Fruit fly (Drosophila melanogaster) whole organism, wandering third instar larva: ENCODE data around the gene CG6310.
A peak's percentile ranks its signal among the peaks of the same experiment; 100 is the strongest.

Experiments used
- CG9705 ChIP-seq: fragments of 200-800 bp; sonication (Bioruptor generic); optimal IDR thresholded peaks from 2 replicates; lab custom pipeline; 2018; ENCODE audit warnings: missing biosample characterization, mild to moderate bottlenecking, missing genetic modification characterization
- Dfd ChIP-seq: fragments of >200 bp; optimal IDR thresholded peaks from 2 replicates; lab custom pipeline; 2017; ENCODE audit warnings: missing biosample characterization, missing genetic modification characterization
- Dif ChIP-seq: fragments of 200-275, 200-300 bp; sonication (Bioruptor generic); optimal IDR thresholded peaks from 2 replicates; lab custom pipeline; 2018; ENCODE audit warnings: missing biosample characterization, missing genetic modification characterization; ENCODE audit not compliant: partially characterized antibody
- GATAd ChIP-seq: sonication (Bioruptor generic); optimal IDR thresholded peaks from 2 replicates; lab custom pipeline; 2016; ENCODE audit warnings: missing biosample characterization, missing genetic modification characterization
- HLH106 ChIP-seq: fragments of 200-800 bp; optimal IDR thresholded peaks from 3 replicates; lab custom pipeline; 2019; ENCODE audit warnings: missing biosample characterization, mild to moderate bottlenecking, missing genetic modification characterization, moderate library complexity
- Hnf4 ChIP-seq: fragments of 200-800 bp; sonication (Bioruptor generic); optimal IDR thresholded peaks from 2 replicates; lab custom pipeline; 2016; ENCODE audit warnings: missing biosample characterization, mild to moderate bottlenecking, missing genetic modification characterization
- Hr78 ChIP-seq: fragments of >200 bp; optimal IDR thresholded peaks from 2 replicates; lab custom pipeline; 2017; ENCODE audit warnings: missing biosample characterization, missing genetic modification characterization
- Hr83 ChIP-seq: fragments of 200-300 bp; sonication (Bioruptor generic); optimal IDR thresholded peaks from 2 replicates; lab custom pipeline; 2016; ENCODE audit warnings: missing biosample characterization, mild to moderate bottlenecking, missing genetic modification characterization, moderate library complexity; ENCODE audit not compliant: poor library complexity, severe bottlenecking
- Jra ChIP-seq: sonication (Bioruptor generic); optimal IDR thresholded peaks from 2 replicates; lab custom pipeline; 2016; ENCODE audit warnings: missing biosample characterization, missing genetic modification characterization
- Mio ChIP-seq: sonication (Bioruptor generic); optimal IDR thresholded peaks from 2 replicates; lab custom pipeline; 2016; ENCODE audit warnings: missing biosample characterization, missing genetic modification characterization
- N ChIP-seq: fragments of >200 bp; optimal IDR thresholded peaks from 2 replicates; lab custom pipeline; 2018; ENCODE audit warnings: missing biosample characterization, missing external identifiers, missing genetic modification characterization
- OdsH ChIP-seq: fragments of 200-800 bp; sonication (Bioruptor generic); optimal IDR thresholded peaks from 2 replicates; lab custom pipeline; 2016; ENCODE audit warnings: missing biosample characterization, mild to moderate bottlenecking, missing genetic modification characterization
- Sp1 ChIP-seq: fragments of 200-800 bp; sonication (Bioruptor generic); optimal IDR thresholded peaks from 3 replicates; lab custom pipeline; 2019; ENCODE audit warnings: missing biosample characterization, mild to moderate bottlenecking, missing genetic modification characterization, moderate library complexity
- dl ChIP-seq, 2 experiments: fragments of 175-275, 200-275 bp in 1 of 2; fragments of 200-275 bp in 1 of 2; sonication (Bioruptor generic); optimal IDR thresholded peaks; lab custom pipeline; 2018; ENCODE audit warnings: mild to moderate bottlenecking in 2 of 2, missing biosample characterization in 2 of 2, missing genetic modification characterization in 2 of 2, moderate library complexity in 2 of 2; ENCODE audit not compliant: partially characterized antibody in 2 of 2, insufficient read depth in 1 of 2
- dmrt93B ChIP-seq: fragments of 200-800 bp; sonication (Bioruptor generic); optimal IDR thresholded peaks from 2 replicates; lab custom pipeline; 2018; ENCODE audit warnings: missing biosample characterization, mild to moderate bottlenecking, missing genetic modification characterization
- dsf ChIP-seq: sonication (Bioruptor generic); optimal IDR thresholded peaks from 2 replicates; lab custom pipeline; 2016; ENCODE audit warnings: missing biosample characterization, missing genetic modification characterization, borderline replicate concordance
- ey ChIP-seq: fragments of 200-800 bp; sonication (Bioruptor generic); optimal IDR thresholded peaks from 2 replicates; lab custom pipeline; 2016; ENCODE audit warnings: missing biosample characterization, missing genetic modification characterization
- h ChIP-seq: fragments of 200-800 bp; sonication (Bioruptor generic); optimal IDR thresholded peaks from 3 replicates; lab custom pipeline; 2016; ENCODE audit warnings: missing biosample characterization, mild to moderate bottlenecking, missing genetic modification characterization
- jim ChIP-seq: fragments of 175-275, 200-325 bp; sonication (Bioruptor generic); optimal IDR thresholded peaks from 2 replicates; lab custom pipeline; 2016; ENCODE audit warnings: missing biosample characterization, mild to moderate bottlenecking, missing genetic modification characterization
- pan ChIP-seq: fragments of >200 bp; optimal IDR thresholded peaks from 2 replicates; lab custom pipeline; 2017
- rgr ChIP-seq: fragments of 200-800 bp; sonication (Bioruptor generic); optimal IDR thresholded peaks from 3 replicates; lab custom pipeline; 2016; ENCODE audit warnings: missing biosample characterization, mild to moderate bottlenecking, missing genetic modification characterization
- sage ChIP-seq: fragments of 200-800 bp; sonication (Bioruptor generic); optimal IDR thresholded peaks from 2 replicates; lab custom pipeline; 2016; ENCODE audit warnings: missing biosample characterization, mild to moderate bottlenecking, missing genetic modification characterization
- sv ChIP-seq: fragments of 200-800 bp; sonication (Bioruptor generic); optimal IDR thresholded peaks from 3 replicates; lab custom pipeline; 2016; ENCODE audit warnings: missing biosample characterization, missing genetic modification characterization
- usp ChIP-seq: fragments of >200 bp; optimal IDR thresholded peaks from 2 replicates; lab custom pipeline; 2017; ENCODE audit warnings: missing biosample characterization, missing genetic modification characterization

Gene CG6310

DNA sequence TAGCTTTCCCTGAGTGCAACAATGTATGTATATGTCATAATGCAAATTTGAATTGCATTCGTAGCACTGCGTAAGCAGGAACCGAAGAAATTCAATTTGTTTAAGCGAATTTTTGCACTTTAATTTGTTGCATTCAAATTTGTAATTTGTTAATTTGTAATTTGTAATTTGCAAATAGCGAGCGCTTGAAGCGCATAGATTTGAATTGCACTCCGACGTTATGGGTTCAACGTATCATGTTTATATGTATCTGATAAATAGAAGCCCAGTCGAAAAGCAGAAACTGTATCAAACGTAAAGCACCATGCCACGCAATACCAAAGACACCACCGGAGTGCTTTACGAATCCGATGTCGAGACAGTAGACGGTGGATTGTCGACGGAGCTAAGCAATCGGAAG is 46.4 kb downstream of the CG6310 start, which contains the start of gene Fad2:
Fad2 (plus strand) TSS at position 301 of the 400 bp plus-strand sequence.
- no peak for TF ChIP-seq Mio
- TF ChIP-seq Hr83 (GFP tag; lab: Kevin White, UChicago): no peak
- TF ChIP-seq dl (GFP tag; optimal IDR thresholded peaks at IDR 0.05; lab: Kevin White, UChicago; ENCODE audit: insufficient read depth in 1 of 2, partially characterized antibody in 2 of 2): no peak
- no peak for TF ChIP-seq jim (GFP tag; lab: Kevin White, UChicago)
- no peak for TF ChIP-seq dsf (GFP tag; lab: Kevin White, UChicago)
- no peak for TF ChIP-seq OdsH (GFP tag; lab: Kevin White, UChicago)
- no peak for TF ChIP-seq Hr78
- no peak for TF ChIP-seq dmrt93B (GFP tag; lab: Kevin White, UChicago)
- no peak for TF ChIP-seq sage (GFP tag; lab: Kevin White, UChicago)
- no peak for TF ChIP-seq ey (GFP tag; lab: Kevin White, UChicago)

DNA sequence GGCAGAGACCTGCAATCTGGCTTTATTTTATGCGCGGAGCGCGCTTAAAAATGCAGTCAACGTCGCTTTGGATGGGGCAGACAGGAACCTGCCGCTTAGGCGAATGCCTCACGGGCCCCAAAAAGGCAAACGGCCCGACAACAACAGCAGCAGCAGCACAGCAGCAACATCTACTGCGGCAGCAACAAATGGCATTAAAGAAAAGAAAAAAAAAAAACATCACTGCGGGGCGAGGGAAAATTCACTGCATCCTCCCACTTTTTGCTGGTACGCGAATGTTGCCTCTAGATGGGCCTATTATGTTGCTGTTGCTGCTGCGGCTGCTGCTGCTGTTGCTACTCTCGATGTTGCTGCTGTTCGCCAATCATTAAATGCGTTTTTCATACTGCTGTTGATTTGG is 47.7 kb downstream of the CG6310 start:
- no peak for TF ChIP-seq HLH106
- TF ChIP-seq Dfd (GFP tag; lab: Kevin White, UChicago): peak; percentile 58

- TF ChIP-seq dl (GFP tag; optimal IDR thresholded peaks at IDR 0.05; lab: Kevin White, UChicago; ENCODE audit: insufficient read depth in 1 of 2, partially characterized antibody in 2 of 2) (no peak), usp (no peak), N (GFP tag; lab: Kevin White, UChicago) (no peak), dsf (GFP tag; lab: Kevin White, UChicago) (no peak), Dif (GFP tag; lab: Kevin White, UChicago) (no peak), Hr78 (no peak), pan (lab: Kevin White, UChicago) (no peak), Hnf4 (GFP tag; lab: Kevin White, UChicago) (no peak), Jra (no peak), rgr (GFP tag; lab: Kevin White, UChicago) (no peak), Sp1 (no peak), Dfd (GFP tag; lab: Kevin White, UChicago) (no peak), h (GFP tag; lab: Kevin White, UChicago) (no peak), GATAd (GFP tag; lab: Kevin White, UChicago) (no peak), sv (GFP tag; lab: Kevin White, UChicago) (no peak), sage (GFP tag; lab: Kevin White, UChicago) (no peak), CG9705 (no peak)
These were observed 49.6 kb downstream of the CG6310 start for dm6 chr3L:11020058-11020457.
